Worm (Caenorhabditis elegans) whole organism, mixed stage, embryonic: ENCODE data around the gene sqv-4.

ENCODE experiments used
- drap-1 ChIP-seq: fragments of 200-800 bp; sonication (Bioruptor generic); optimal IDR thresholded peaks from 3 replicates; lab custom pipeline; 2018; ENCODE audit warnings: mild to moderate bottlenecking, missing genetic modification characterization, missing compliant biosample characterization
- elt-1 ChIP-seq: sonication (generic microtip); optimal IDR thresholded peaks from 2 replicates; lab custom pipeline; 2017; ENCODE audit warnings: missing genetic modification characterization, mild to moderate bottlenecking, missing compliant biosample characterization, antibody characterized with exemption, moderate library complexity, borderline replicate concordance; ENCODE audit not compliant: insufficient read depth
- elt-3 ChIP-seq: fragments of 150-350 bp; optimal IDR thresholded peaks from 2 replicates; lab custom pipeline; 2014; ENCODE audit warnings: missing biosample characterization, missing genetic modification characterization
- lin-32 ChIP-seq: fragments of 200-800 bp; sonication (Bioruptor generic); optimal IDR thresholded peaks from 2 replicates; lab custom pipeline; 2018; ENCODE audit warnings: mild to moderate bottlenecking, missing genetic modification characterization, missing compliant biosample characterization
- mab-5 ChIP-seq: fragments of 150-350 bp; optimal IDR thresholded peaks from 2 replicates; lab custom pipeline; 2014; ENCODE audit warnings: missing biosample characterization, missing genetic modification characterization
- nhr-12 ChIP-seq: fragments of 150-350 bp; optimal IDR thresholded peaks from 2 replicates; lab custom pipeline; 2014; ENCODE audit warnings: missing biosample characterization, missing genetic modification characterization
- nhr-237 ChIP-seq: fragments of 150-350 bp; optimal IDR thresholded peaks from 2 replicates; lab custom pipeline; 2014; ENCODE audit warnings: missing biosample characterization, missing genetic modification characterization
- nhr-28 ChIP-seq: fragments of 150-350 bp; optimal IDR thresholded peaks from 2 replicates; lab custom pipeline; 2014; ENCODE audit warnings: missing biosample characterization, missing genetic modification characterization
- pha-4 ChIP-seq: fragments of 150-350 bp; optimal IDR thresholded peaks from 2 replicates; lab custom pipeline; 2018; ENCODE audit warnings: missing biosample characterization, missing genetic modification reagents, missing genetic modification characterization
- sem-2 ChIP-seq: fragments of 200-800 bp; sonication (Bioruptor generic); optimal IDR thresholded peaks from 2 replicates; lab custom pipeline; 2018; ENCODE audit warnings: mild to moderate bottlenecking, missing genetic modification characterization, missing compliant biosample characterization
- snpc-4 ChIP-seq: fragments of 150-350 bp; optimal IDR thresholded peaks from 2 replicates; lab custom pipeline; 2014; ENCODE audit warnings: missing biosample characterization, missing genetic modification characterization
- unc-62 ChIP-seq: fragments of 150-350 bp; optimal IDR thresholded peaks from 2 replicates; lab custom pipeline; 2014; ENCODE audit warnings: missing biosample characterization, missing genetic modification reagents, missing genetic modification characterization
- ztf-11 ChIP-seq: fragments of 150-350 bp; optimal IDR thresholded peaks from 2 replicates; lab custom pipeline; 2014; ENCODE audit warnings: missing biosample characterization, missing genetic modification characterization

ce11 chrV:10615496-10615895 is 45.8 kb downstream of the sqv-4 start, which contains the start of gene H09F14.1:
- TF ChIP-seq sem-2 (GFP tag; lab: Kevin White, UChicago) (no peak), drap-1 (no peak), elt-1 (tag; lab: Kevin White, UChicago) (no peak), unc-62 (no peak), ztf-11 (tag; lab: Kevin White, UChicago) (no peak), mab-5 (no peak), nhr-237 (tag; lab: Kevin White, UChicago) (no peak), pha-4 (tag; lab: Kevin White, UChicago) (no peak), elt-3 (tag; lab: Kevin White, UChicago) (no peak), nhr-28 (tag; lab: Kevin White, UChicago) (no peak), snpc-4 (tag; lab: Kevin White, UChicago) (no peak), nhr-12 (no peak), lin-32 (GFP tag; lab: Kevin White, UChicago) (no peak)
